Worm (Caenorhabditis elegans) whole organism, L2 larva: ENCODE measurements around the gene top-2.

Source experiments
- ZK546.5 ChIP-seq: sonication (generic microtip); optimal IDR thresholded peaks from 2 replicates; lab custom pipeline; 2017; ENCODE audit warnings: missing biosample characterization, missing genetic modification characterization
- ama-1 ChIP-seq: fragments of 150-350 bp; optimal IDR thresholded peaks from 2 replicates; lab custom pipeline; 2018; ENCODE audit warnings: inconsistent platforms
- blmp-1 ChIP-seq: sonication (generic microtip); optimal IDR thresholded peaks from 2 replicates; lab custom pipeline; 2017; ENCODE audit warnings: missing genetic modification characterization, mild to moderate bottlenecking, missing compliant biosample characterization, antibody characterized with exemption, moderate library complexity; ENCODE audit not compliant: insufficient read depth
- elt-1 ChIP-seq: fragments of 150-350 bp; optimal IDR thresholded peaks from 2 replicates; lab custom pipeline; 2014; ENCODE audit warnings: missing biosample characterization, missing genetic modification characterization
- nhr-23 ChIP-seq: fragments of 150-350 bp; optimal IDR thresholded peaks from 2 replicates; lab custom pipeline; 2014; ENCODE audit warnings: missing biosample characterization, missing genetic modification reagents, missing genetic modification characterization
- unc-55 ChIP-seq: fragments of 150-350 bp; sonication (generic microtip); optimal IDR thresholded peaks from 3 replicates; lab custom pipeline; 2014; ENCODE audit warnings: missing biosample characterization, missing genetic modification reagents, missing genetic modification characterization
- ztf-4 ChIP-seq: fragments of 150-350 bp; optimal IDR thresholded peaks from 2 replicates; lab custom pipeline; 2014; ENCODE audit warnings: missing biosample characterization, missing genetic modification characterization

DNA sequence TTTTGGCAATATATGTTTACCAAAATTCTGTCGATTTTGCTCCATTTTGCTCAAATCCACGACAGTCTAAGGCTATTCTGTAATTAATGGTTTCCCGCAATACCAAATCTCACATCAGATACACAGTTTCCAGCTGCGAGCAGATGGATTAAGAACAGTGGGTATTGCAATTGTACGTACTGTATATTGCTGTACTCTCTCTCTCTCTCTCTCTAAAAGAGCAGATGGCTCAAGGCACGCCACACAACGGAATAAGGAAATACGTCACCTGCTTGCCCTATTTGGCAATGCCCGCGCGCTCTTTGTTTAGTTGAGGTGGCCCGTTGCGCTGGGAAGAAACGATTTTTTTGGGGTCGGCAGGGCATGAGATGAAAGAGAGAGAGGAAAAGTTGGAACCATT lies 15.6 kb downstream of the top-2 start:
- TF ChIP-seq elt-1 (tag; lab: Kevin White, UChicago) (no peak), unc-55 (GFP tag; lab: Kevin White, UChicago) (no peak), nhr-23 (tag; lab: Kevin White, UChicago) (no peak), blmp-1 (tag; lab: Kevin White, UChicago) (no peak), ZK546.5 (tag; lab: Kevin White, UChicago) (no peak), ama-1 (lab: Kevin White, UChicago) (no peak), ztf-4 (tag; lab: Kevin White, UChicago) (no peak)
